Worm (Caenorhabditis elegans) whole organism, L3 larva: Measurements from ENCODE around the gene abu-10.

Experiments used
- R02D3.7 ChIP-seq: fragments of 150-350 bp; optimal IDR thresholded peaks from 2 replicates; lab custom pipeline; 2014; ENCODE audit warnings: missing biosample characterization, missing genetic modification characterization
- aly-2 ChIP-seq: fragments of 150-350 bp; optimal IDR thresholded peaks from 2 replicates; lab custom pipeline; 2014; ENCODE audit warnings: missing biosample characterization, missing genetic modification characterization
- ceh-16 ChIP-seq: sonication (generic microtip); optimal IDR thresholded peaks from 2 replicates; lab custom pipeline; 2017; ENCODE audit warnings: missing biosample characterization, missing genetic modification characterization
- ceh-9 ChIP-seq: sonication (generic microtip); optimal IDR thresholded peaks from 2 replicates; lab custom pipeline; 2018; ENCODE audit warnings: missing biosample characterization, missing genetic modification characterization
- daf-12 ChIP-seq: fragments of 150-350 bp; optimal IDR thresholded peaks from 2 replicates; lab custom pipeline; 2014; ENCODE audit warnings: missing biosample characterization, missing genetic modification reagents, missing genetic modification characterization
- egl-27 ChIP-seq: sonication (generic microtip); optimal IDR thresholded peaks from 4 replicates; lab custom pipeline; 2017; ENCODE audit warnings: missing biosample characterization, missing genetic modification reagents, missing genetic modification characterization
- egl-5 ChIP-seq: fragments of 150-350 bp; optimal IDR thresholded peaks from 2 replicates; lab custom pipeline; 2017; ENCODE audit warnings: missing biosample characterization, missing genetic modification reagents, missing genetic modification characterization, inconsistent platforms
- elt-1 ChIP-seq: fragments of 150-350 bp; optimal IDR thresholded peaks from 2 replicates; lab custom pipeline; 2014; ENCODE audit warnings: missing biosample characterization, missing genetic modification characterization
- elt-2 ChIP-seq: sonication (generic microtip); optimal IDR thresholded peaks from 2 replicates; lab custom pipeline; 2016; ENCODE audit warnings: missing genetic modification reagents, mild to moderate bottlenecking, missing genetic modification characterization, missing compliant biosample characterization
- elt-3 ChIP-seq, 3 experiments: fragments of 150-350 bp in 1 of 3; sonication (generic microtip) in 2 of 3; optimal IDR thresholded peaks; 2 replicates in 2 of 3; 4 replicates in 1 of 3; lab custom pipeline; 2014 to 2017; ENCODE audit warnings: missing biosample characterization in 3 of 3, missing genetic modification characterization in 3 of 3
- fkh-10 ChIP-seq: sonication (generic microtip); optimal IDR thresholded peaks from 2 replicates; lab custom pipeline; 2017; ENCODE audit warnings: missing biosample characterization, missing genetic modification reagents, missing genetic modification characterization
- fkh-2 ChIP-seq: fragments of 150-350 bp; optimal IDR thresholded peaks from 2 replicates; lab custom pipeline; 2014; ENCODE audit warnings: missing biosample characterization, missing genetic modification reagents, missing genetic modification characterization
- fos-1 ChIP-seq: fragments of 150-350 bp; optimal IDR thresholded peaks from 2 replicates; lab custom pipeline; 2014; ENCODE audit warnings: missing biosample characterization, missing genetic modification characterization
- hmg-11 ChIP-seq: sonication (generic microtip); optimal IDR thresholded peaks from 2 replicates; lab custom pipeline; 2016; ENCODE audit warnings: missing genetic modification characterization, missing compliant biosample characterization
- lin-15B ChIP-seq: fragments of 150-350 bp; optimal IDR thresholded peaks from 2 replicates; lab custom pipeline; 2014; ENCODE audit warnings: missing biosample characterization, missing genetic modification characterization
- mml-1 ChIP-seq: fragments of 150-350 bp; sonication (generic microtip); optimal IDR thresholded peaks from 3 replicates; lab custom pipeline; 2014; ENCODE audit warnings: missing biosample characterization, missing genetic modification characterization
- nfya-1 ChIP-seq: sonication (generic microtip); optimal IDR thresholded peaks from 2 replicates; lab custom pipeline; 2017; ENCODE audit warnings: missing genetic modification characterization, mild to moderate bottlenecking, missing compliant biosample characterization, antibody characterized with exemption, moderate library complexity; ENCODE audit not compliant: insufficient read depth
- nhr-12 ChIP-seq: fragments of 150-350 bp; optimal IDR thresholded peaks from 2 replicates; lab custom pipeline; 2014; ENCODE audit warnings: missing biosample characterization, missing genetic modification characterization
- nhr-237 ChIP-seq: fragments of 150-350 bp; optimal IDR thresholded peaks from 2 replicates; lab custom pipeline; 2014; ENCODE audit warnings: missing biosample characterization, missing genetic modification characterization
- nhr-25 ChIP-seq: sonication (generic microtip); optimal IDR thresholded peaks from 2 replicates; lab custom pipeline; 2017; ENCODE audit warnings: missing biosample characterization, missing genetic modification characterization
- nhr-43 ChIP-seq: sonication (generic microtip); optimal IDR thresholded peaks from 2 replicates; lab custom pipeline; 2016; ENCODE audit warnings: mild to moderate bottlenecking, missing genetic modification characterization, missing compliant biosample characterization; ENCODE audit not compliant: poor library complexity, severe bottlenecking
- nhr-67 ChIP-seq: fragments of 150-350 bp; optimal IDR thresholded peaks from 2 replicates; lab custom pipeline; 2014; ENCODE audit warnings: missing biosample characterization, missing genetic modification characterization
- nhr-76 ChIP-seq: fragments of 150-350 bp; sonication (generic microtip); optimal IDR thresholded peaks from 5 replicates; lab custom pipeline; 2014; ENCODE audit warnings: missing biosample characterization, missing genetic modification characterization
- pha-4 ChIP-seq: fragments of 150-350 bp; optimal IDR thresholded peaks from 2 replicates; lab custom pipeline; 2014; ENCODE audit warnings: missing biosample characterization, missing genetic modification reagents, missing genetic modification characterization
- sea-2 ChIP-seq: fragments of 150-350 bp; sonication (generic microtip); optimal IDR thresholded peaks from 4 replicates; lab custom pipeline; 2014; ENCODE audit warnings: missing biosample characterization, missing genetic modification reagents, missing genetic modification characterization
- skn-1 ChIP-seq: fragments of 150-350 bp; optimal IDR thresholded peaks from 2 replicates; lab custom pipeline; 2014; ENCODE audit warnings: missing biosample characterization, missing genetic modification characterization
- snpc-4 ChIP-seq: fragments of 150-350 bp; optimal IDR thresholded peaks from 2 replicates; lab custom pipeline; 2014; ENCODE audit warnings: missing biosample characterization, missing genetic modification characterization
- unc-39 ChIP-seq: sonication (generic microtip); optimal IDR thresholded peaks from 4 replicates; lab custom pipeline; 2017; ENCODE audit warnings: missing biosample characterization, missing genetic modification characterization
- unc-62 ChIP-seq: fragments of 150-350 bp; sonication (generic microtip); optimal IDR thresholded peaks from 4 replicates; lab custom pipeline; 2014; ENCODE audit warnings: missing biosample characterization, missing genetic modification reagents, missing genetic modification characterization
- ztf-11 ChIP-seq: fragments of 150-350 bp; optimal IDR thresholded peaks from 2 replicates; lab custom pipeline; 2014; ENCODE audit warnings: missing biosample characterization, missing genetic modification characterization

The abu-10 gene

DNA sequence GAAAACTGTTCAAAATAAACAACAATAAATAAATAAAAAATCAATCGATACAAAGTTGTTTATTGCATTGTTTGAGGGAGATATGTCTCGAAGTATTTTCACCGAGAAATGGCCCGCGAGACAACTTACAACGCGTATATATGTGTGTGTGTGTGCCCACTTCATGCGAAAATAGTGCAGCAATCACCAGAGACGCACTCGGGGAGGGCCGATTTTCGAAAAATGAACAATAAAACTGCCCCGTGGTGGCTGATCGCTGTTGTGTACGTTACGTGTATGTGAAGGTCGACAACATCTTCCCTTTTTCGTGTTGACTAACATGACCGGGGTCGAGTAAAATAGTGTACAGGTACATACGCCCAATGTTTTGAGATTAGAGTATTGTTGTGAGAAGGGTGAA, 9.5 kb upstream of the abu-10 start (continued):
- TF ChIP-seq aly-2 (tag; lab: Kevin White, UChicago) (no peak), fkh-10 (no peak), fos-1 (tag; lab: Kevin White, UChicago) (no peak), nhr-67 (tag; lab: Kevin White, UChicago) (no peak), sea-2 (GFP tag; lab: Kevin White, UChicago) (no peak), lin-15B (tag; lab: Kevin White, UChicago) (no peak)

DNA sequence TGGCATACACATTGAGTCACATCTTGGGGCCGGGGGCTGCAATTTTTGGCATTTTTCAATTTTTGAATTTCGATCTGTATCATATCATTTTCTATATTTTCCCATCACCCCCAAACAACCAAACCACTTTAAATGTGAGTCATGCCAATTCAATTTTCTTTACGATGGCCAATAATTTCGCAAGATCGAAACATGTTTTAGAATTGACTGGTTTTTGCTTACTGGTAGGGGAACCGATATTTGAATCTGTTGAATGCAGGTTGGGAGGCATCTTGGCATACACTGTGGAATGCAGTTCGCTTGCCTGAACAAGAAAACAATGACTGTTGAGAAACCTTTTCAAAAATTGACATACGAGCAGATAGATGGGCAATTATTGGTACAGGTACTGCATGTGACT, 6.9 kb upstream of the abu-10 start:
- TF ChIP-seq snpc-4 (tag; lab: Kevin White, UChicago) (no peak), nfya-1 (tag; lab: Kevin White, UChicago) (no peak)

DNA sequence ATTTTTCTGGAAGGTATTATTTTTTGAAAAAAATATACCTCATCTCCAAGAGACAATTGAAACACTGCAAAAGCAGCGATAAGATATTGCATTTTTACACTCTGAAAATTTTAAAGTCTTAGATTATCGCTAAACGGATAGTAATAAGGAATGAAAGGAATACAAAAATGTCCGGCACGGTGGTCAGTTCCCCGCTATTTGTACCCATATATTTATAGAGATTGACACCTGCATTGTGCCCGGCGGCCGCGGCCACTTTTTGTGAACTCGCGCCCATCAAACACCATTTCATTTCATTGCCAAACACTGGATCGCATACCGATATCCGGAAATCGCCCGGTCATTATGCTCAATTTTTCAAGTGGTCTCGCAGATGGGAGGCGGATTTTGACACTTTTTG, 5.3 kb upstream of the abu-10 start, which contains the start of gene idpp-5:
TSS of gene idpp-5 (minus strand) at position 101 of the 400 bp plus-strand sequence.
- TF ChIP-seq hmg-11 (no peak), mml-1 (tag; lab: Kevin White, UChicago) (no peak), nhr-76 (no peak), skn-1 (tag; lab: Kevin White, UChicago) (no peak), nhr-237 (tag; lab: Kevin White, UChicago) (no peak), fkh-2 (tag; lab: Kevin White, UChicago) (no peak), nhr-25 (no peak), sea-2 (GFP tag; lab: Kevin White, UChicago) (no peak), ztf-11 (tag; lab: Kevin White, UChicago) (no peak)

DNA sequence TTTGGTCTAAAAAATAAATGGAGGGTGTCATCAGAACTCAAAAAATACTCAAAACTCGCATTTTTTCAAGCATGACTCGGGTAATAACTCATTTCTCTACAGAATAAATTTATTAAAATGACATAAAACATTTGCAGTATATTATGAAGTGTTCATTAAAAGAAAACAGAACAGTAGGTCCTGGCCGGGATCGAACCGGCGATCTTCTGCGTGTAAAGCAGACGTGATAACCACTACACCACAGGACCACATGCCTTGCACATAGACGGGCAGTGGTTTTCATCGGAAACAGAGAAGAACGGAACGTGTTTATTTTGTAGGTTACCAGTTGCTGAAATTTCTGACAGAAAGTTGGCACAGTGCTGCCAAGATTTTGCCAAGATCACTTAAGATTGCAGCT, 4.6 kb upstream of the abu-10 start:
- TF ChIP-seq ceh-16 (tag; lab: Kevin White, UChicago): no peak
- no peak for TF ChIP-seq elt-2 (tag; lab: Kevin White, UChicago)
- no peak for TF ChIP-seq R02D3.7 (tag; lab: Kevin White, UChicago)
- no peak for TF ChIP-seq egl-27 (tag; lab: Kevin White, UChicago)
- peak; percentile 28 for TF ChIP-seq nhr-43 (tag; lab: Kevin White, UChicago)
- peak; percentile 2 for TF ChIP-seq pha-4 (tag; lab: Kevin White, UChicago)

DNA sequence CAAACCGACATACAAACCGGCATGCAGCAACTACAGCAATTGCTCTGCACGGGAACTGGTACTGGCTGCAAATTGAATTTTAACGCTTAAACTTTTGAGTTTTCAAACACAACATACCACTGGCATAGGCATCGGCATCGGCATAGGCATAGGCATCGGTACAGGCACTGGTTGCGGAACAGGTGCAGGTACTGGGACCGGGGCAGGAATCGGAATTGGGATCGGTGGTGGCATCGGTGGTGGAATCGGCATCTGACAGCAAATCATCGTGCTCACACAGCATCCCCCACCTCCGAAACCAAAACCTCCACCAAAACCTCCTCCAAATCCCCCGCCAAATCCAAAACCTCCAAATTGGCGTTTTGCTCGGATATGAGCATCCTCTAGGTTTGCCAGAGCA, 3.8 kb upstream of the abu-10 start:
- no peak for TF ChIP-seq nhr-12
- TF ChIP-seq hmg-11: no peak
- TF ChIP-seq unc-62 (GFP tag; lab: Kevin White, UChicago): no peak
- TF ChIP-seq daf-12 (tag; lab: Kevin White, UChicago): no peak

DNA sequence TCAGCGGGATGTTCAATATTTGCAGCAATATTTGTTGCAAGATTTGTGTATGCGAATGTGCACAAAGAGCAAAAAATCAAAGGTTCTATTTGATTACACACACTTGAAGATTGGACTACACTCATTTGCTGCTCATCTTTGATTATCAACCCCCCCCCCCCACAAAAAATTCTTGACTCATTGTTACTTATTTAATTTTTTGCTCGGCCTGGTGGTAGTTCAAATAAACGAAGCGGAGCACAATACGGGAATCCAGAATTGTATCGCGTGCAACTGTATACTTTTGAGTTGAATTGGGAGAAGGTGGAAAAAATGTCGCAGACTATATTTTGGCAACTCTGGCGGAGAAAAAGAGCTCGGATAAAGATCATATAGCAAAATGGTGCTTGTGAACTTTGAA, 2.3 kb upstream of the abu-10 start, which contains the start of gene F35A5.5:
TSS of gene F35A5.5 (minus strand) at position 101 of the 400 bp plus-strand sequence.
- no peak for TF ChIP-seq ceh-9 (tag; lab: Kevin White, UChicago)
- no peak for TF ChIP-seq nhr-43 (tag; lab: Kevin White, UChicago)
- no peak for TF ChIP-seq pha-4 (tag; lab: Kevin White, UChicago)
- no peak for TF ChIP-seq ztf-11 (tag; lab: Kevin White, UChicago)
- no peak for TF ChIP-seq aly-2 (tag; lab: Kevin White, UChicago)
- TF ChIP-seq unc-39 (tag; lab: Kevin White, UChicago): no peak
- TF ChIP-seq skn-1 (tag; lab: Kevin White, UChicago): no peak
- no peak for TF ChIP-seq fkh-2 (tag; lab: Kevin White, UChicago)
- no peak for TF ChIP-seq mml-1 (tag; lab: Kevin White, UChicago)
- TF ChIP-seq ceh-16 (tag; lab: Kevin White, UChicago): no peak
- no peak for TF ChIP-seq hmg-11
- TF ChIP-seq fos-1 (tag; lab: Kevin White, UChicago): no peak
- TF ChIP-seq nhr-25: no peak
- no peak for TF ChIP-seq nhr-237 (tag; lab: Kevin White, UChicago)
- TF ChIP-seq egl-5 (tag; lab: Kevin White, UChicago): no peak
- TF ChIP-seq elt-1 (tag; lab: Kevin White, UChicago): no peak
- no peak for TF ChIP-seq elt-3 (tag; optimal IDR thresholded peaks at IDR 0.05; lab: Kevin White, UChicago)
